Fruit fly (Drosophila melanogaster): ENCODE measurements around the gene Tengl2.

Gene Tengl2

DNA sequence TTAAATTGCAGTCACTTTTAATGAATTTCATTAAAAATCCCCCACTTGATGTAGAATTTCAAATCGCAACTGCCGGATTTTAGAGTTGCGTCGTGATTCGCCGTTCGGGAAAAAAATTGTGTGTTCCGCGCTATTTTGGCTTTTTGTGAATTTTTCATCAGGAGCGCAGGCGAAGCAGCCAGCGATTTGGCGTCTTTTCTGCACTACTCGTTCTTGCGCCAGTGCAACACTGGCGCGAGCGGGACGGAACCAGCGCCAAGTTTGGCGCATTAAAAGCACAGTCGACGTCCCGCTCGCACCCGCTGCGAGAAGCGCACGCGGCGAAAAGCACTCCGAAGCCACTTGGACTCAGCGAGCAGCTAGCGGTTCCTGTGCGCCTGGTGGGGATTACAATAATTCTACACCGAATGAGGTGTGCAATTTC is 45.8 kb downstream of the Tengl2 start (continued):
- TF ChIP-seq CG3726 (GFP tag; IDR thresholded peaks at IDR 0.05) (no peak), CG8281 (tag; optimal IDR thresholded peaks at IDR 0.05) (peak; percentile 12), CG11456 (GFP tag; IDR thresholded peaks at IDR 0.05) (no peak), dmrt99B (tag; optimal IDR thresholded peaks at IDR 0.05) (peak; percentile 48), her (GFP tag; optimal IDR thresholded peaks at IDR 0.05) (peak; percentile 99), Hsf (GFP tag; optimal IDR thresholded peaks at IDR 0.05) (peak; percentile 9), CG13894 (tag; optimal IDR thresholded peaks at IDR 0.05) (peak; percentile 92), fd96Cb (tag; optimal IDR thresholded peaks at IDR 0.05) (no peak), abd-A (tag; optimal IDR thresholded peaks at IDR 0.05) (peak; percentile 98), CG9727 (GFP tag; optimal IDR thresholded peaks at IDR 0.05) (peak; percentile 16), BEAF-32 (GFP tag; optimal IDR thresholded peaks at IDR 0.05) (peak; percentile 59), odd (GFP tag; optimal IDR thresholded peaks at IDR 0.05) (peak; percentile 2), CG34376 (GFP tag; optimal IDR thresholded peaks at IDR 0.05) (peak; percentile 84), PHDP (tag; optimal IDR thresholded peaks at IDR 0.05) (peak; percentile 21), nmo (GFP tag; optimal IDR thresholded peaks at IDR 0.05) (peak; percentile 51), bigmax (GFP tag; optimal IDR thresholded peaks at IDR 0.05) (peak; percentile 18), CG8478 (optimal IDR thresholded peaks at IDR 0.05) (peak; percentile 90), prd (optimal IDR thresholded peaks at IDR 0.05) (no peak), prd (GFP tag; IDR thresholded peaks at IDR 0.05) (no peak), CG2678 (tag; optimal IDR thresholded peaks at IDR 0.05) (peak; percentile 50), BtbVII (GFP tag; optimal IDR thresholded peaks at IDR 0.05) (peak; percentile 55), ttk (GFP tag; IDR thresholded peaks at IDR 0.05) (no peak), crp (GFP tag; optimal IDR thresholded peaks at IDR 0.05) (no peak), CG13424 (tag; optimal IDR thresholded peaks at IDR 0.05) (peak; percentile 5), fu2 (GFP tag; optimal IDR thresholded peaks at IDR 0.05) (no peak), ham (GFP tag; IDR thresholded peaks at IDR 0.05) (no peak), CG30020 (tag; optimal IDR thresholded peaks at IDR 0.05) (no peak), CG3995 (GFP tag; optimal IDR thresholded peaks at IDR 0.05) (peak; percentile 89), bsh (GFP tag; optimal IDR thresholded peaks at IDR 0.05) (peak; percentile 20 to 66), CG2712 (tag; optimal IDR thresholded peaks at IDR 0.05) (peak; percentile 42), wek (GFP tag; optimal IDR thresholded peaks at IDR 0.05) (peak; percentile 29), HHEX (GFP tag; optimal IDR thresholded peaks at IDR 0.05) (peak; percentile 24), twi (tag; optimal IDR thresholded peaks at IDR 0.05) (peak; percentile 26), cato (GFP tag; optimal IDR thresholded peaks at IDR 0.05; ENCODE audit: borderline replicate concordance) (no peak), nerfin-1 (tag; optimal IDR thresholded peaks at IDR 0.05) (peak; percentile 33), Ssrp (tag; optimal IDR thresholded peaks at IDR 0.05) (no peak), CG17912 (GFP tag; optimal IDR thresholded peaks at IDR 0.05) (peak; percentile 84), ash1 (GFP tag; optimal IDR thresholded peaks at IDR 0.05) (no peak), kah (GFP tag; optimal IDR thresholded peaks at IDR 0.05) (peak; percentile 74), kni (GFP tag; optimal IDR thresholded peaks at IDR 0.05) (peak; percentile 87), CG17186 (GFP tag; optimal IDR thresholded peaks at IDR 0.05) (peak; percentile 92), CG6272 (GFP tag; IDR thresholded peaks at IDR 0.05) (peak; percentile 51), CG13296 (GFP tag; optimal IDR thresholded peaks at IDR 0.05) (peak; percentile 59), Fer2 (tag; optimal IDR thresholded peaks at IDR 0.05) (no peak), sob (GFP tag; IDR thresholded peaks at IDR 0.05) (no peak), schlank (tag; optimal IDR thresholded peaks at IDR 0.05) (peak; percentile 59), Dip3 (GFP tag; optimal IDR thresholded peaks at IDR 0.05) (no peak), D (optimal IDR thresholded peaks at IDR 0.05) (no peak), D (GFP tag; optimal IDR thresholded peaks at IDR 0.05) (no peak), gcm (GFP tag; optimal IDR thresholded peaks at IDR 0.05) (peak; percentile 62), pb (GFP tag; optimal IDR thresholded peaks at IDR 0.05) (peak; percentile 80)
